Fruit fly (Drosophila melanogaster) whole organism, prepupa: ENCODE results near the gene ClC-c.

Experiments
- Blimp-1 ChIP-seq: fragments of 200-800 bp; sonication (Bioruptor generic); optimal IDR thresholded peaks from 3 replicates; lab custom pipeline; 2017; ENCODE audit warnings: missing biosample characterization, missing genetic modification characterization, mild to moderate bottlenecking, moderate library complexity, missing genetic modification reagents
- CG10631 ChIP-seq: fragments of 200-800 bp; sonication (Bioruptor generic); optimal IDR thresholded peaks from 2 replicates; lab custom pipeline; 2016; ENCODE audit warnings: missing biosample characterization, missing genetic modification characterization
- CG10669 ChIP-seq: fragments of 200-800 bp; sonication (Bioruptor generic); optimal IDR thresholded peaks from 3 replicates; lab custom pipeline; 2018; ENCODE audit warnings: missing biosample characterization, mild to moderate bottlenecking, missing genetic modification characterization, moderate library complexity
- CG11902 ChIP-seq: fragments of 200-800 bp; sonication (Bioruptor generic); optimal IDR thresholded peaks from 3 replicates; lab custom pipeline; 2016; ENCODE audit warnings: missing biosample characterization, missing genetic modification characterization
- CG15336 ChIP-seq: fragments of 200-800 bp; sonication (Bioruptor generic); IDR thresholded peaks from 2 replicates; pipeline ENCODE4 v1.3.6; 2022; ENCODE audit warnings: missing biosample characterization, missing genetic modification characterization
- CG1621 ChIP-seq: fragments of 200-800 bp; sonication (Bioruptor generic); optimal IDR thresholded peaks from 3 replicates; lab custom pipeline; 2018; ENCODE audit warnings: missing biosample characterization, mild to moderate bottlenecking, missing genetic modification characterization
- CG16779 ChIP-seq: fragments of 200-800 bp; sonication (Bioruptor generic); optimal IDR thresholded peaks from 3 replicates; lab custom pipeline; 2017; ENCODE audit warnings: missing biosample characterization, mild to moderate bottlenecking, missing genetic modification characterization
- CG3032 ChIP-seq: fragments of 200-800 bp; optimal IDR thresholded peaks from 2 replicates; lab custom pipeline; 2019; ENCODE audit warnings: missing biosample characterization, mild to moderate bottlenecking, missing genetic modification characterization, moderate library complexity
- CG31627 ChIP-seq: fragments of 200-800 bp; sonication (Bioruptor generic); optimal IDR thresholded peaks from 3 replicates; lab custom pipeline; 2016; ENCODE audit warnings: missing biosample characterization, missing genetic modification characterization
- CG32006 ChIP-seq: fragments of 200-800 bp; sonication (Bioruptor generic); optimal IDR thresholded peaks from 3 replicates; lab custom pipeline; 2017; ENCODE audit warnings: missing biosample characterization, mild to moderate bottlenecking, missing genetic modification characterization
- CG34406 ChIP-seq: fragments of 200-800 bp; sonication (Bioruptor generic); optimal IDR thresholded peaks from 3 replicates; lab custom pipeline; 2016; ENCODE audit warnings: missing biosample characterization, missing genetic modification characterization
- CG4318 ChIP-seq: fragments of 200-800 bp; sonication (Bioruptor generic); optimal IDR thresholded peaks from 3 replicates; lab custom pipeline; 2017; ENCODE audit warnings: missing biosample characterization, mild to moderate bottlenecking, missing genetic modification characterization
- CG6163 ChIP-seq: fragments of 200-800 bp; sonication (Bioruptor generic); IDR thresholded peaks from 3 replicates; pipeline ENCODE4 v1.3.6; 2022; ENCODE audit warnings: missing biosample characterization, missing genetic modification characterization
- CG6792 ChIP-seq: fragments of 200-800 bp; sonication (Bioruptor generic); optimal IDR thresholded peaks from 3 replicates; lab custom pipeline; 2016; ENCODE audit warnings: missing biosample characterization, missing genetic modification characterization
- CG6854 ChIP-seq: fragments of 200-800 bp; sonication (Bioruptor generic); optimal IDR thresholded peaks from 2 replicates; lab custom pipeline; 2017; ENCODE audit warnings: missing biosample characterization, mild to moderate bottlenecking, missing genetic modification characterization
- CG8319 ChIP-seq: fragments of 200-800 bp; sonication (Bioruptor generic); optimal IDR thresholded peaks from 3 replicates; lab custom pipeline; 2016; ENCODE audit warnings: missing biosample characterization, missing genetic modification characterization
- CG8632 ChIP-seq: fragments of 200-800 bp; sonication (Bioruptor generic); optimal IDR thresholded peaks from 3 replicates; lab custom pipeline; 2016; ENCODE audit warnings: missing biosample characterization, missing genetic modification characterization
- CG9139 ChIP-seq: fragments of 200-800 bp; sonication (Bioruptor generic); optimal IDR thresholded peaks from 3 replicates; lab custom pipeline; 2017; ENCODE audit warnings: missing biosample characterization, mild to moderate bottlenecking, missing genetic modification characterization
- Eip78C ChIP-seq: fragments of 200-800 bp; sonication (Bioruptor generic); peaks from one replicate; lab custom pipeline; 2016; ENCODE audit warnings: missing biosample characterization, missing genetic modification characterization
- Eip93F ChIP-seq: fragments of 200-800 bp; sonication (Bioruptor generic); optimal IDR thresholded peaks from 2 replicates; lab custom pipeline; 2016; ENCODE audit warnings: missing biosample characterization, mild to moderate bottlenecking, missing genetic modification characterization
- Ets96B ChIP-seq: fragments of 200-800 bp; optimal IDR thresholded peaks from 2 replicates; lab custom pipeline; 2019; ENCODE audit warnings: missing biosample characterization, mild to moderate bottlenecking, missing genetic modification characterization, moderate library complexity
- Gug ChIP-seq: fragments of 200-800 bp; sonication (Bioruptor generic); IDR thresholded peaks from 2 replicates; pipeline ENCODE4 v1.3.6; 2022; ENCODE audit warnings: missing biosample characterization, missing genetic modification characterization
- Hr4 ChIP-seq: fragments of 200-800 bp; sonication (Bioruptor generic); optimal IDR thresholded peaks from 3 replicates; lab custom pipeline; 2016; ENCODE audit warnings: missing biosample characterization, missing genetic modification characterization
- Lpt ChIP-seq: fragments of 200-800 bp; sonication (Bioruptor generic); optimal IDR thresholded peaks from 3 replicates; lab custom pipeline; 2016; ENCODE audit warnings: missing biosample characterization, missing genetic modification characterization
- Met ChIP-seq: fragments of 200-800 bp; sonication (Bioruptor generic); optimal IDR thresholded peaks from 3 replicates; lab custom pipeline; 2016; ENCODE audit warnings: missing biosample characterization, missing genetic modification characterization
- OdsH ChIP-seq: fragments of 200-800 bp; sonication (Bioruptor generic); optimal IDR thresholded peaks from 3 replicates; lab custom pipeline; 2016; ENCODE audit warnings: missing biosample characterization, missing genetic modification characterization
- Smox ChIP-seq: fragments of 200-800 bp; sonication (Bioruptor generic); optimal IDR thresholded peaks from 3 replicates; lab custom pipeline; 2016; ENCODE audit warnings: missing biosample characterization, missing genetic modification characterization
- Sox102F ChIP-seq: fragments of 200-800 bp; sonication (Bioruptor generic); optimal IDR thresholded peaks from 2 replicates; lab custom pipeline; 2016; ENCODE audit warnings: missing biosample characterization, mild to moderate bottlenecking, missing genetic modification characterization
- Sox15 ChIP-seq: fragments of 200-800 bp; sonication (Bioruptor generic); optimal IDR thresholded peaks from 3 replicates; lab custom pipeline; 2016; ENCODE audit warnings: missing biosample characterization, missing genetic modification characterization
- achi ChIP-seq: fragments of 200-800 bp; sonication (Bioruptor generic); optimal IDR thresholded peaks from 3 replicates; lab custom pipeline; 2016; ENCODE audit warnings: missing biosample characterization, missing genetic modification characterization
- acj6 ChIP-seq: fragments of 200-800 bp; sonication (Bioruptor generic); optimal IDR thresholded peaks from 3 replicates; lab custom pipeline; 2016; ENCODE audit warnings: missing biosample characterization, missing genetic modification characterization
- dac ChIP-seq: fragments of 200-800 bp; sonication (Bioruptor generic); optimal IDR thresholded peaks from 2 replicates; lab custom pipeline; 2017; ENCODE audit warnings: missing biosample characterization, mild to moderate bottlenecking, missing genetic modification characterization
- eg ChIP-seq: fragments of 200-800 bp; sonication (Bioruptor generic); IDR thresholded peaks from 3 replicates; pipeline ENCODE4 v1.3.6; 2022; ENCODE audit warnings: missing biosample characterization, missing genetic modification characterization
- esn ChIP-seq: fragments of 200-800 bp; sonication (Bioruptor generic); optimal IDR thresholded peaks from 2 replicates; lab custom pipeline; 2016; ENCODE audit warnings: missing biosample characterization, mild to moderate bottlenecking, missing genetic modification characterization, moderate library complexity
- fd59A ChIP-seq: fragments of 200-800 bp; sonication (Bioruptor generic); optimal IDR thresholded peaks from 2 replicates; lab custom pipeline; 2017; ENCODE audit warnings: missing biosample characterization, mild to moderate bottlenecking, missing genetic modification characterization, missing genetic modification reagents
- fd85E ChIP-seq: fragments of 200-800 bp; sonication (Bioruptor generic); optimal IDR thresholded peaks from 3 replicates; lab custom pipeline; 2016; ENCODE audit warnings: missing biosample characterization, missing genetic modification characterization
- fkh ChIP-seq: fragments of 200-800 bp; sonication (Bioruptor generic); optimal IDR thresholded peaks from 3 replicates; lab custom pipeline; 2017; ENCODE audit warnings: missing biosample characterization, mild to moderate bottlenecking, missing genetic modification characterization, moderate library complexity
- lz ChIP-seq: fragments of 200-800 bp; sonication (Bioruptor generic); optimal IDR thresholded peaks from 3 replicates; lab custom pipeline; 2016; ENCODE audit warnings: missing biosample characterization, missing genetic modification characterization
- net ChIP-seq: fragments of 200-800 bp; sonication (Bioruptor generic); optimal IDR thresholded peaks from 3 replicates; lab custom pipeline; 2016; ENCODE audit warnings: missing biosample characterization, missing genetic modification characterization
- pdm3 ChIP-seq: fragments of 200-800 bp; sonication (Bioruptor generic); optimal IDR thresholded peaks from 3 replicates; lab custom pipeline; 2016; ENCODE audit warnings: missing biosample characterization, missing genetic modification characterization
- salr ChIP-seq, 2 experiments: fragments of 200-800 bp; sonication (Bioruptor generic); optimal IDR thresholded peaks; 3 replicates each; lab custom pipeline; 2016 to 2018; ENCODE audit warnings: missing biosample characterization in 2 of 2, missing genetic modification characterization in 2 of 2, mild to moderate bottlenecking in 1 of 2
- ss ChIP-seq, 2 experiments: fragments of 200-800 bp; sonication (Bioruptor generic); optimal IDR thresholded peaks; 2 replicates in 1 of 2; 3 replicates in 1 of 2; lab custom pipeline; 2017 to 2018; ENCODE audit warnings: mild to moderate bottlenecking in 2 of 2, missing biosample characterization in 2 of 2, missing genetic modification characterization in 2 of 2, moderate library complexity in 1 of 2
- svp ChIP-seq: fragments of 200-800 bp; sonication (Bioruptor generic); peaks from one replicate; lab custom pipeline; 2016; ENCODE audit warnings: missing biosample characterization, missing genetic modification characterization

The ClC-c gene

DNA sequence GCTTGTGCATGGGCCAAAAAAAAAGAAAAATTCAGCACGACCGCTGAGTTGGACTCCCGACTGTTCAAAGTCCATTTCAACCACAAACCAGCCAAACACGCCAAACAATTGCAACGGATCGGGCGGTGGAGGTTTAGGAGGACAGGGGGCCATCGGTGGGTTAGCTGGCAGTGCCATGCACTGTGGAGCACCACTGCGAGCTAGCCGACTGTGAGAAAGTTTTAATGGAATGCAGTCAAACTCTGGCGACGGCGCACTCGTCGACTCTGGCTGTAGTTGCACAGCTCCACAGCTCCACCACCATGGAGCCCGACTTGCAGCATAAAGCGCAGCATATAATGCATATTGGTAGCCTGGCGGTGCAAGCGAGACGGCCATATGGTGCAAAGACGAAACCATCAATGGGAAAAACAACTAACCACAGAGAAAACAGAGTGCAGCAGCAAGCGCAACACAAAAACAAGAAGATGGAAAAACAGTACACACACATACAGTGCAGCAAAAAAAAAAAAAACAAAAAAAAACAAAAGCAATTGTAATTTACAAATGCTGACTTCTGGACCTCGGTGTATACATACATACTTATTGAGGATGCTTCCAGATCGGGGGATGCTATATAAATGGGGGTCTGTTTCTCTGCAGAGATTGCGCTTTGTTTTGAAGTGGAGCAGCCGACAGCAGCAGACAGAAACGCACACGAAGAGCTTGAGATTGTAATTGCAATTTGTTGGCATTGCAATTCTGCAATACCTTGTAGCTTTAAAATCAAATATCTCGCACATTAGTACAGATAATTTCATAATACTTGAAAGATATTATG is 48.8 kb upstream of the ClC-c start (continued):
- TF ChIP-seq CG15336, result peak; percentile 64
- TF ChIP-seq CG8632, result peak; percentile 40
- peak; percentile 24 for TF ChIP-seq OdsH
- TF ChIP-seq CG6854, result peak; percentile 93
- TF ChIP-seq svp, result peak; percentile 98
- TF ChIP-seq CG32006, result peak; percentile 36
- peak; percentile 92 to 96 for TF ChIP-seq ss (GFP tag; optimal IDR thresholded peaks at IDR 0.05; lab: Kevin White, UChicago)
- TF ChIP-seq CG3032, result peak; percentile 20
- peak; percentile 16 for TF ChIP-seq acj6 (GFP tag; lab: Kevin White, UChicago)
- no peak for TF ChIP-seq lz (GFP tag; lab: Kevin White, UChicago)
- no peak for TF ChIP-seq Sox15 (GFP tag; lab: Kevin White, UChicago)
- peak; percentile 82 for TF ChIP-seq Lpt
- TF ChIP-seq fkh (GFP tag; lab: Kevin White, UChicago), result no peak
- peak; percentile 75 for TF ChIP-seq CG1621
- no peak for TF ChIP-seq CG11902 (GFP tag; lab: Kevin White, UChicago)
- TF ChIP-seq CG10669, result peak; percentile 49
- TF ChIP-seq Smox (GFP tag; lab: Kevin White, UChicago), result peak; percentile 4
- TF ChIP-seq salr (GFP tag; optimal IDR thresholded peaks at IDR 0.05; lab: Kevin White, UChicago), result peak; percentile 42 to 73
- TF ChIP-seq Hr4 (GFP tag; lab: Kevin White, UChicago), result peak; percentile 29
- peak; percentile 59 for TF ChIP-seq Eip93F (GFP tag; lab: Kevin White, UChicago)
- 0 out of 2 replicates have a peak, but pooled peaks have one; percentile 8 for TF ChIP-seq Gug
- TF ChIP-seq eg (GFP tag; lab: Robert Waterston, UW), result peak; percentile 75
- peak; percentile 57 for TF ChIP-seq CG10631
- TF ChIP-seq dac (GFP tag; lab: Kevin White, UChicago), result peak; percentile 20
- TF ChIP-seq net (GFP tag; lab: Kevin White, UChicago), result peak; percentile 43
- no peak for TF ChIP-seq fd85E (GFP tag; lab: Kevin White, UChicago)
- no peak for TF ChIP-seq CG31627
- TF ChIP-seq fd59A (GFP tag; lab: Kevin White, UChicago), result no peak
- TF ChIP-seq esn, result peak; percentile 2

DNA sequence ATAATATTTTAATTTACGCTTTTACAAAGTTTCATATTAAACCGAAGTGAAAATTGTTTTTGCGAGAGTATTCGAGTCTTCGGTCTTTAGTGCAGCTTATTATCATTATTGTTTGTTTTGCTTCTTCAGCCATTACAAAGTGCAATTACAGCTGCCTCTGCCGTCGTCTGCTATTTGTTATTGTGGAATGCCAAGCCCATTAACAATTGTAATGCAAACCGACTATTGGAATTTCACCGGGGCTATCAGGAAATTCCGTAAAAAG is 48.2 kb upstream of the ClC-c start:
- TF ChIP-seq Lpt (no peak), salr (GFP tag; optimal IDR thresholded peaks at IDR 0.05; lab: Kevin White, UChicago) (no peak), acj6 (GFP tag; lab: Kevin White, UChicago) (peak; percentile 28), Eip78C (GFP tag; lab: Kevin White, UChicago) (no peak), CG31627 (no peak), achi (GFP tag; lab: Kevin White, UChicago) (no peak), CG8319 (GFP tag; lab: Kevin White, UChicago) (no peak), pdm3 (GFP tag; lab: Kevin White, UChicago) (no peak), CG9139 (no peak), esn (no peak), CG6854 (no peak), Sox102F (GFP tag; lab: Kevin White, UChicago) (no peak), CG4318 (GFP tag; lab: Kevin White, UChicago) (no peak), lz (GFP tag; lab: Kevin White, UChicago) (no peak), ss (GFP tag; optimal IDR thresholded peaks at IDR 0.05; lab: Kevin White, UChicago) (no peak), CG16779 (tag; lab: Kevin White, UChicago) (no peak), Eip93F (GFP tag; lab: Kevin White, UChicago) (no peak), svp (no peak), CG6163 (GFP tag; lab: Robert Waterston, UW) (no peak), fd85E (GFP tag; lab: Kevin White, UChicago) (no peak), eg (GFP tag; lab: Robert Waterston, UW) (no peak), CG32006 (peak; percentile 29), CG3032 (peak; percentile 6), Gug (no peak), fd59A (GFP tag; lab: Kevin White, UChicago) (no peak), CG34406 (GFP tag; lab: Kevin White, UChicago) (no peak), OdsH (no peak), CG15336 (0 out of 2 replicates have a peak, but pooled peaks have one; percentile 3), Ets96B (tag; lab: Kevin White, UChicago) (no peak), CG6792 (GFP tag; lab: Kevin White, UChicago) (no peak), Blimp-1 (GFP tag; lab: Kevin White, UChicago) (no peak), CG10669 (no peak), CG1621 (no peak), Sox15 (GFP tag; lab: Kevin White, UChicago) (no peak), Met (peak; percentile 19)
